Fruit fly (Drosophila melanogaster): ENCODE results near the gene CG43168.

CG43168 gene

DNA sequence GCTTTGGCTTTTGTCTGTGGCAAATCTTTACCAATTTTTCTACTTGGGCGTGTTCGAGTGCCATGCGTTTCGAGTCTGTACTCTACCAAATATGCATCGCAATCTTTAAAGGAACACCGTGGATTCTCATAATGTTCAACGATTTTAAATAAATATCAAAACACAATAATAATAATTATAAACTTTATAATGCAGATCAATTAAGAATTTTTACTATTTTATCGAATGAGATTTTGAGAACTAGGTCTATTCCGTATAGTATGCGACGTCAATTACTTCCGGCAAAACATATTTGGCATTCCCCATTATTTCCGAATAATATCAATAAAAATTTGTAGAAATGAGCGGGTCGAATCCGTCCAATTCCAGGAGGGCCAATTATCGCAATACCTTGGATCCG, at the start of gene CG43168:
TSS of gene CG43168 (plus strand) at position 301 of the 400 bp plus-strand sequence.
- no peak for TF ChIP-seq psq (GFP tag; optimal IDR thresholded peaks at IDR 0.05)
- TF ChIP-seq h (GFP tag; optimal IDR thresholded peaks at IDR 0.05), result no peak
- no peak for TF ChIP-seq Dif (GFP tag; optimal IDR thresholded peaks at IDR 0.05; ENCODE audit: partially characterized antibody)
- TF ChIP-seq pan (optimal IDR thresholded peaks at IDR 0.05), result no peak
- TF ChIP-seq GATAd (GFP tag; optimal IDR thresholded peaks at IDR 0.05), result no peak
- TF ChIP-seq Dfd (GFP tag; optimal IDR thresholded peaks at IDR 0.05), result no peak
- TF ChIP-seq Hr78 (GFP tag; optimal IDR thresholded peaks at IDR 0.05), result no peak
- no peak for TF ChIP-seq Abd-B (GFP tag; optimal IDR thresholded peaks at IDR 0.05)
- TF ChIP-seq dsf (GFP tag; optimal IDR thresholded peaks at IDR 0.05; ENCODE audit: borderline replicate concordance), result no peak
- no peak for TF ChIP-seq OdsH (GFP tag; optimal IDR thresholded peaks at IDR 0.05)

DNA sequence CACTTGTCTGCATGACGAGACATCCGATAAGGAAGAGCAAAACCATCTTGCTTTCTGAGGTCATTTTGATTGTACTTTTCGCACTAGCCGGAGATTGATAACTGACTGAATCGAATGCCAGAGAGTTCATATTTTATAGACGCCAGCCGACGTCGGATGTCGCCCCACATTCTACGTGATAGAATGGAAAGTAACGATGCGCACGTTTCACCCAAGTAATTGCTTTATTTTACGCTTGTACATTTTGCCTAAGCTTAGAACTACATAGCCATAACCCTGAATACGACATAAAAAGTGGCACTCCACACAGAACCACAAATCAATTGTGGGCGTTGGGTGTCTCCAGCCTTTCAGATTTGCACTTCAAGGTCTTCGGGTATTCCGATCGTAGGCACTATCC, 43.3 kb upstream of the CG43168 start, which contains the start of gene CG13299:
TSS of gene CG13299 (minus strand) at position 101 of the 400 bp plus-strand sequence.
- TF ChIP-seq psq (GFP tag; optimal IDR thresholded peaks at IDR 0.05) (no peak), dsf (GFP tag; optimal IDR thresholded peaks at IDR 0.05; ENCODE audit: borderline replicate concordance) (no peak), brk (GFP tag; optimal IDR thresholded peaks at IDR 0.05) (no peak), foxo (GFP tag; optimal IDR thresholded peaks at IDR 0.05) (no peak), Jra (GFP tag; optimal IDR thresholded peaks at IDR 0.05) (no peak), woc (GFP tag; optimal IDR thresholded peaks at IDR 0.05) (no peak), N (GFP tag; optimal IDR thresholded peaks at IDR 0.05) (no peak), h (GFP tag; optimal IDR thresholded peaks at IDR 0.05) (no peak), br (GFP tag; optimal IDR thresholded peaks at IDR 0.05) (no peak), Dif (GFP tag; optimal IDR thresholded peaks at IDR 0.05; ENCODE audit: partially characterized antibody) (no peak), fru (GFP tag; optimal IDR thresholded peaks at IDR 0.05) (no peak), HLH106 (tag; optimal IDR thresholded peaks at IDR 0.05) (no peak), pan (optimal IDR thresholded peaks at IDR 0.05) (no peak), Sp1 (GFP tag; optimal IDR thresholded peaks at IDR 0.05) (no peak), lola (GFP tag; optimal IDR thresholded peaks at IDR 0.05) (no peak)

DNA sequence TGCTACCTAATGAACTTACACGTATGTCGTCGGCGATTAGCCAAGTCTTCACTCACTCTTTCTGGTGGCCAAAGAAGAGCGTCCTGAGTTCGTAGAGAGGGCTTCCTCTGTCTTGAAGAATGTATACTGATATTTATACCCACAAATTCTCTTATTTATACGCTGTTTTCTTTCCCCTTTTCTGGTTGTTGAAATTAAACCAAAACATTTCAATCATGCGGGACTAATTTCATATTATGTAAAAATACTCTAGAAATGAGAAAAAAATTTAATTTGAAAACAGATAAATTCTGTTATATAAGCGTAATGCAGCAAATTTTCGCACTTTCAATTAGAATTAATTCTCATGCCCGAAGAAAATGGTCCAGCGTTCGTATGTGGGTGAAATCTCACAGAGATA, 42.3 kb upstream of the CG43168 start, which contains the start of gene BG642312:
TSS of gene BG642312 (minus strand) at position 101 of the 400 bp plus-strand sequence.
- no peak for TF ChIP-seq brk (GFP tag; optimal IDR thresholded peaks at IDR 0.05)
- no peak for TF ChIP-seq Mio (GFP tag; optimal IDR thresholded peaks at IDR 0.05)
- TF ChIP-seq woc (GFP tag; optimal IDR thresholded peaks at IDR 0.05), result no peak
- no peak for TF ChIP-seq Abd-B (GFP tag; optimal IDR thresholded peaks at IDR 0.05)
- no peak for TF ChIP-seq h (GFP tag; optimal IDR thresholded peaks at IDR 0.05)
- TF ChIP-seq CG32264 (GFP tag; optimal IDR thresholded peaks at IDR 0.05), result no peak
- TF ChIP-seq CrebA (GFP tag; optimal IDR thresholded peaks at IDR 0.05; ENCODE audit: borderline replicate concordance), result no peak
- TF ChIP-seq Hnf4 (GFP tag; optimal IDR thresholded peaks at IDR 0.05), result no peak
- no peak for TF ChIP-seq Dfd (GFP tag; optimal IDR thresholded peaks at IDR 0.05)
- no peak for TF ChIP-seq ey (GFP tag; optimal IDR thresholded peaks at IDR 0.05)
- TF ChIP-seq sv (GFP tag; optimal IDR thresholded peaks at IDR 0.05), result no peak
- TF ChIP-seq br (GFP tag; optimal IDR thresholded peaks at IDR 0.05), result no peak
- TF ChIP-seq CG9705 (GFP tag; optimal IDR thresholded peaks at IDR 0.05), result no peak
- TF ChIP-seq dl (GFP tag; optimal IDR thresholded peaks at IDR 0.05; ENCODE audit: insufficient read depth in 1 of 2, partially characterized antibody in 2 of 2), result no peak
- no peak for TF ChIP-seq Jra (GFP tag; optimal IDR thresholded peaks at IDR 0.05)
- no peak for TF ChIP-seq rgr (GFP tag; optimal IDR thresholded peaks at IDR 0.05)
- TF ChIP-seq Sp1 (GFP tag; optimal IDR thresholded peaks at IDR 0.05), result no peak
- TF ChIP-seq Rel (GFP tag; optimal IDR thresholded peaks at IDR 0.05), result no peak
- TF ChIP-seq Rel (tag; optimal IDR thresholded peaks at IDR 0.05), result no peak
- TF ChIP-seq sage (GFP tag; optimal IDR thresholded peaks at IDR 0.05), result no peak

DNA sequence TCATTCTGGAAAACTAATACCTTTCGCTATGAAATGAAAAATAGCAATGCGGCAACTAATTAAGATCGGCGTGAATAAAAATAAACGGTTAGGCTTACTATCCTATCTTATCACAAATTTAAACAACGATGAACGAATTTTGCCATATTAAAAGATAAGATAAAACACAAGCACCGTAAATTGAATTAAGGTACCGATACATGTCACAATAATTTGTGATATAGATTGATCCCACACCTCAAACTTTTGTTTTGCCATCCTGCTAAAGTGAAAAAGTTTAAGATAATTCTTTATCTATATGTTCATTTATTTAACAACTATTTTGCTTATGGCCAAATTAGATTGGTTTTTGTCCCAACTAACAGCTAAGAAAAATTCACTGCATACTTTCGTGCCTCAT, 41.6 kb upstream of the CG43168 start, which contains the start of gene CG42714:
TSS of gene CG42714 (minus strand) at position 22 of the 400 bp plus-strand sequence.
- no peak for TF ChIP-seq dmrt93B (GFP tag; optimal IDR thresholded peaks at IDR 0.05)
- no peak for TF ChIP-seq Abd-B (GFP tag; optimal IDR thresholded peaks at IDR 0.05)
- no peak for TF ChIP-seq pan (optimal IDR thresholded peaks at IDR 0.05)
- TF ChIP-seq psq (GFP tag; optimal IDR thresholded peaks at IDR 0.05), result no peak
- no peak for TF ChIP-seq N (GFP tag; optimal IDR thresholded peaks at IDR 0.05)
- TF ChIP-seq fru (GFP tag; optimal IDR thresholded peaks at IDR 0.05), result no peak
- TF ChIP-seq Sp1 (GFP tag; optimal IDR thresholded peaks at IDR 0.05), result no peak
- TF ChIP-seq Mio (GFP tag; optimal IDR thresholded peaks at IDR 0.05), result no peak
- TF ChIP-seq tai (GFP tag; optimal IDR thresholded peaks at IDR 0.05), result no peak
- no peak for TF ChIP-seq sv (GFP tag; optimal IDR thresholded peaks at IDR 0.05)
- no peak for TF ChIP-seq Vsx2 (GFP tag; optimal IDR thresholded peaks at IDR 0.05; ENCODE audit: partially characterized antibody)
- TF ChIP-seq dsf (GFP tag; optimal IDR thresholded peaks at IDR 0.05; ENCODE audit: borderline replicate concordance), result no peak
- no peak for TF ChIP-seq Hnf4 (GFP tag; optimal IDR thresholded peaks at IDR 0.05)
- no peak for TF ChIP-seq dl (GFP tag; optimal IDR thresholded peaks at IDR 0.05; ENCODE audit: insufficient read depth in 1 of 2, partially characterized antibody in 2 of 2)
- TF ChIP-seq lola (GFP tag; optimal IDR thresholded peaks at IDR 0.05), result no peak

Data from whole organism, wandering third instar larva.